Fruit fly (Drosophila melanogaster) whole organism, embryonic: Measurements from ENCODE around the gene Sb.

Source experiments
- CG11085 ChIP-seq: fragments of 200-800 bp; sonication (Bioruptor generic); IDR thresholded peaks from 2 replicates; pipeline ENCODE4 v1.3.6; 2022; ENCODE audit warnings: missing biosample characterization, missing genetic modification characterization
- CG11560 ChIP-seq: fragments of 200-800 bp; sonication (Bioruptor generic); IDR thresholded peaks from 3 replicates; pipeline ENCODE4 v1.3.6; 2022; ENCODE audit warnings: missing biosample characterization, missing genetic modification characterization
- CG11696 ChIP-seq: fragments of 200-800 bp; sonication (Bioruptor generic); IDR thresholded peaks from 2 replicates; pipeline ENCODE4 v1.3.6; 2022; ENCODE audit warnings: missing biosample characterization, missing genetic modification characterization
- CG17361 ChIP-seq: fragments of 200-800 bp; sonication (Bioruptor generic); IDR thresholded peaks from 3 replicates; pipeline ENCODE4 v1.3.6; 2022; ENCODE audit warnings: missing biosample characterization, missing genetic modification characterization
- CG17385 ChIP-seq: fragments of 200-800 bp; sonication (Bioruptor generic); optimal IDR thresholded peaks from 3 replicates; lab custom pipeline; 2018; ENCODE audit warnings: missing biosample characterization, mild to moderate bottlenecking, missing genetic modification characterization
- CG17568 ChIP-seq: fragments of 200-800 bp; sonication (Bioruptor generic); optimal IDR thresholded peaks from 2 replicates; lab custom pipeline; 2018; ENCODE audit warnings: missing biosample characterization, mild to moderate bottlenecking, missing genetic modification characterization, moderate library complexity
- CG17612 ChIP-seq: fragments of 200-800 bp; sonication (Bioruptor generic); IDR thresholded peaks from 2 replicates; pipeline ENCODE4 v1.3.6; 2022; ENCODE audit warnings: missing biosample characterization, missing genetic modification characterization
- CG18011 ChIP-seq: fragments of 200-800 bp; sonication (Bioruptor generic); optimal IDR thresholded peaks from 2 replicates; lab custom pipeline; 2017; ENCODE audit warnings: missing biosample characterization, missing genetic modification characterization, mild to moderate bottlenecking, moderate library complexity, missing genotype
- CG18476 ChIP-seq: fragments of 200-800 bp; sonication (Bioruptor generic); optimal IDR thresholded peaks from 2 replicates; lab custom pipeline; 2016; ENCODE audit warnings: missing biosample characterization, mild to moderate bottlenecking, missing genetic modification characterization
- CG30431 ChIP-seq: fragments of 200-800 bp; sonication (Bioruptor generic); optimal IDR thresholded peaks from 2 replicates; lab custom pipeline; 2017; ENCODE audit warnings: missing biosample characterization, missing genetic modification characterization
- CG42726 ChIP-seq: fragments of 200-800 bp; sonication (Bioruptor generic); IDR thresholded peaks from 2 replicates; pipeline ENCODE4 v1.3.6; 2022; ENCODE audit warnings: missing biosample characterization, missing genetic modification characterization; ENCODE audit not compliant: partially characterized antibody
- CG4282 ChIP-seq: fragments of 200-800 bp; sonication (Bioruptor generic); optimal IDR thresholded peaks from 2 replicates; lab custom pipeline; 2016; ENCODE audit warnings: missing biosample characterization, missing genetic modification characterization
- CG7839 ChIP-seq: fragments of 200-800 bp; sonication (Bioruptor generic); optimal IDR thresholded peaks from 3 replicates; lab custom pipeline; 2018; ENCODE audit warnings: missing biosample characterization, mild to moderate bottlenecking, missing genetic modification characterization, moderate library complexity
- CG8924 ChIP-seq: fragments of 200-800 bp; optimal IDR thresholded peaks from 3 replicates; lab custom pipeline; 2019; ENCODE audit warnings: missing biosample characterization, mild to moderate bottlenecking, missing genetic modification characterization, moderate library complexity
- CG9797 ChIP-seq: fragments of 200-800 bp; sonication (Bioruptor generic); optimal IDR thresholded peaks from 3 replicates; lab custom pipeline; 2018; ENCODE audit warnings: missing biosample characterization, mild to moderate bottlenecking, missing genetic modification characterization
- Chrac-16 ChIP-seq: fragments of 200-800 bp; sonication (Bioruptor generic); optimal IDR thresholded peaks from 3 replicates; lab custom pipeline; 2016; ENCODE audit warnings: missing biosample characterization, missing genetic modification characterization
- CoRest ChIP-seq: fragments of 200-800 bp; sonication (Bioruptor generic); optimal IDR thresholded peaks from 3 replicates; lab custom pipeline; 2018; ENCODE audit warnings: missing biosample characterization, mild to moderate bottlenecking, missing genetic modification characterization, moderate library complexity
- Dp ChIP-seq: fragments of 200-800 bp; sonication (Bioruptor generic); optimal IDR thresholded peaks from 2 replicates; lab custom pipeline; 2018; ENCODE audit warnings: missing biosample characterization, mild to moderate bottlenecking, missing genetic modification characterization, moderate library complexity
- E2f2 ChIP-seq: fragments of 200-800 bp; sonication (Bioruptor generic); IDR thresholded peaks from 2 replicates; pipeline ENCODE4 v1.3.6; 2022; ENCODE audit warnings: missing biosample characterization, missing genetic modification characterization
- Gsc ChIP-seq: fragments of 200-800 bp; sonication (Bioruptor generic); IDR thresholded peaks from 2 replicates; pipeline ENCODE4 v1.3.6; 2022; ENCODE audit warnings: missing biosample characterization, missing genetic modification characterization
- Hmx ChIP-seq: fragments of 200-800 bp; sonication (Bioruptor generic); optimal IDR thresholded peaks from 2 replicates; lab custom pipeline; 2016; ENCODE audit warnings: missing biosample characterization, missing genetic modification characterization
- Hr39 ChIP-seq: fragments of >200 bp; optimal IDR thresholded peaks from 2 replicates; lab custom pipeline; 2017
- Med ChIP-seq: fragments of 200-800 bp; sonication (Bioruptor generic); peaks from one replicate; lab custom pipeline; 2016; ENCODE audit warnings: missing biosample characterization, missing genetic modification characterization, mild to moderate bottlenecking, inconsistent platforms, moderate library complexity
- NC2β ChIP-seq: fragments of 200-800 bp; sonication (Bioruptor generic); optimal IDR thresholded peaks from 2 replicates; lab custom pipeline; 2016; ENCODE audit warnings: missing biosample characterization, missing genetic modification characterization
- NfI ChIP-seq: fragments of 200-800 bp; sonication (Bioruptor generic); optimal IDR thresholded peaks from 3 replicates; lab custom pipeline; 2018; ENCODE audit warnings: missing biosample characterization, mild to moderate bottlenecking, missing genetic modification characterization, moderate library complexity
- PHDP ChIP-seq: fragments of 200-800 bp; sonication (Bioruptor generic); optimal IDR thresholded peaks from 3 replicates; lab custom pipeline; 2018; ENCODE audit warnings: missing biosample characterization, mild to moderate bottlenecking, missing genetic modification characterization, moderate library complexity
- cad ChIP-seq: fragments of >200 bp; optimal IDR thresholded peaks from 2 replicates; lab custom pipeline; 2017; ENCODE audit warnings: missing biosample characterization, missing genetic modification characterization
- crp ChIP-seq, 2 experiments: fragments of 200-800 bp; sonication (Bioruptor generic); optimal IDR thresholded peaks; 2 replicates in 1 of 2; 3 replicates in 1 of 2; lab custom pipeline; 2017; ENCODE audit warnings: missing biosample characterization in 2 of 2, missing genetic modification characterization in 2 of 2, mild to moderate bottlenecking in 1 of 2, moderate library complexity in 1 of 2
- danr ChIP-seq: fragments of 200-800 bp; sonication (Bioruptor generic); IDR thresholded peaks from 2 replicates; pipeline ENCODE4 v1.3.6; 2022; ENCODE audit warnings: missing biosample characterization, missing genetic modification characterization
- disco-r ChIP-seq: fragments of 200-800 bp; sonication (Bioruptor generic); optimal IDR thresholded peaks from 2 replicates; lab custom pipeline; 2016; ENCODE audit warnings: missing biosample characterization, missing genetic modification characterization
- emc ChIP-seq: fragments of 200-800 bp; sonication (Bioruptor generic); optimal IDR thresholded peaks from 2 replicates; lab custom pipeline; 2016; ENCODE audit warnings: missing biosample characterization, missing genetic modification characterization
- gce ChIP-seq: fragments of 200-800 bp; sonication (Bioruptor generic); IDR thresholded peaks from 3 replicates; pipeline ENCODE4 v1.3.6; 2022; ENCODE audit warnings: missing biosample characterization, missing genetic modification characterization
- gsb ChIP-seq: fragments of 200-800 bp; sonication (Bioruptor generic); IDR thresholded peaks from 2 replicates; pipeline ENCODE4 v1.3.6; 2022; ENCODE audit warnings: missing biosample characterization, missing genetic modification characterization
- gt ChIP-seq: fragments of 200-800 bp; sonication (Bioruptor generic); IDR thresholded peaks from 2 replicates; pipeline ENCODE4 v1.3.6; 2022; ENCODE audit warnings: missing biosample characterization, missing genetic modification characterization
- jigr1 ChIP-seq: fragments of 200-800 bp; sonication (Bioruptor generic); IDR thresholded peaks from 3 replicates; pipeline ENCODE4 v1.3.6; 2022; ENCODE audit warnings: missing biosample characterization, missing genetic modification characterization
- luna ChIP-seq: fragments of 200-800 bp; sonication (Bioruptor generic); optimal IDR thresholded peaks from 2 replicates; lab custom pipeline; 2016; ENCODE audit warnings: missing biosample characterization, missing genetic modification characterization
- mam ChIP-seq: fragments of 200-800 bp; sonication (Bioruptor generic); optimal IDR thresholded peaks from 3 replicates; lab custom pipeline; 2016; ENCODE audit warnings: missing biosample characterization, missing genetic modification characterization
- otp ChIP-seq: fragments of 200-800 bp; sonication (Bioruptor generic); IDR thresholded peaks from 3 replicates; pipeline ENCODE4, ENCODE4 v1.3.6; 2022; ENCODE audit warnings: missing biosample characterization, missing genetic modification characterization
- peb ChIP-seq: fragments of 200-800 bp; sonication (Bioruptor generic); IDR thresholded peaks from 2 replicates; pipeline ENCODE4 v1.3.6; 2022; ENCODE audit warnings: missing biosample characterization, missing genetic modification characterization
- pfk ChIP-seq: fragments of 200-800 bp; sonication (Bioruptor generic); optimal IDR thresholded peaks from 2 replicates; lab custom pipeline; 2018; ENCODE audit warnings: missing biosample characterization, mild to moderate bottlenecking, missing genetic modification characterization, moderate library complexity
- pum ChIP-seq: fragments of 200-800 bp; sonication (Bioruptor generic); optimal IDR thresholded peaks from 2 replicates; lab custom pipeline; 2016; ENCODE audit warnings: missing biosample characterization, missing genetic modification characterization
- row ChIP-seq: fragments of 200-800 bp; sonication (Bioruptor generic); IDR thresholded peaks from 3 replicates; pipeline ENCODE4 v1.3.6; 2022; ENCODE audit warnings: missing biosample characterization, missing genetic modification characterization
- scrt ChIP-seq: fragments of 200-800 bp; sonication (Bioruptor generic); optimal IDR thresholded peaks from 2 replicates; lab custom pipeline; 2018; ENCODE audit warnings: missing biosample characterization, mild to moderate bottlenecking, missing genetic modification characterization, moderate library complexity
- sisA ChIP-seq: fragments of 200-800 bp; sonication (Bioruptor generic); IDR thresholded peaks from 2 replicates; pipeline ENCODE4 v1.3.6; 2022; ENCODE audit warnings: missing biosample characterization, missing genetic modification characterization
- stc ChIP-seq: fragments of 200-800 bp; sonication (Bioruptor generic); IDR thresholded peaks from 2 replicates; pipeline ENCODE4 v1.3.6; 2022; ENCODE audit warnings: missing biosample characterization, missing genetic modification characterization
- sug ChIP-seq: fragments of 200-800 bp; optimal IDR thresholded peaks from 2 replicates; lab custom pipeline; 2019; ENCODE audit warnings: missing biosample characterization, mild to moderate bottlenecking, missing genetic modification characterization, moderate library complexity
- tin ChIP-seq: fragments of 200-800 bp; sonication (Bioruptor generic); optimal IDR thresholded peaks from 3 replicates; lab custom pipeline; 2016; ENCODE audit warnings: missing biosample characterization, missing genetic modification characterization
- tup ChIP-seq: fragments of 200-800 bp; sonication (Bioruptor generic); optimal IDR thresholded peaks from 2 replicates; lab custom pipeline; 2016; ENCODE audit warnings: missing biosample characterization, mild to moderate bottlenecking, missing genetic modification characterization, moderate library complexity
- vnd ChIP-seq: fragments of 200-800 bp; sonication (Bioruptor generic); IDR thresholded peaks from 3 replicates; pipeline ENCODE4 v1.3.6; 2022; ENCODE audit warnings: missing biosample characterization, missing genetic modification characterization; ENCODE audit not compliant: partially characterized antibody
- wek ChIP-seq: fragments of 200-800 bp; sonication (Bioruptor generic); optimal IDR thresholded peaks from 3 replicates; lab custom pipeline; 2018; ENCODE audit warnings: missing biosample characterization, mild to moderate bottlenecking, missing genetic modification characterization, moderate library complexity

Sb gene

dm6 chr3R:16071689-16072580, 44.0 kb upstream of the Sb start (continued):
- TF ChIP-seq NfI (GFP tag; lab: Kevin White, UChicago) (no peak), Gsc (GFP tag; lab: Robert Waterston, UW) (no peak), E2f2 (peak; percentile 56), CG11560 (tag; lab: Robert Waterston, UW) (no peak), cad (GFP tag; lab: Kevin White, UChicago) (no peak), CoRest (tag; lab: Kevin White, UChicago) (peak; percentile 48), CG17385 (GFP tag; lab: Kevin White, UChicago) (peak; percentile 73), Dp (no peak), CG11696 (GFP tag; lab: Robert Waterston, UW) (peak; percentile 57; the same call in 1 of the 2 replicates), PHDP (tag; lab: Kevin White, UChicago) (peak; percentile 68), Chrac-16 (GFP tag; lab: Kevin White, UChicago) (peak; percentile 76), danr (GFP tag; lab: Robert Waterston, UW) (peak; percentile 39; the same call in 1 of the 2 replicates), tup (GFP tag; lab: Kevin White, UChicago) (peak; percentile 42), row (peak; percentile 85), Med (no peak), pfk (GFP tag; lab: Kevin White, UChicago) (no peak), jigr1 (GFP tag; lab: Robert Waterston, UW) (no peak), mam (GFP tag; lab: Kevin White, UChicago) (no peak), sisA (GFP tag; lab: Robert Waterston, UW) (peak; percentile 69), crp (GFP tag; optimal IDR thresholded peaks at IDR 0.05; lab: Kevin White, UChicago) (no peak), Hr39 (lab: Kevin White, UChicago) (no peak), gsb (GFP tag; lab: Robert Waterston, UW) (no peak), emc (GFP tag; lab: Kevin White, UChicago) (no peak), otp (GFP tag; lab: Robert Waterston, UW) (peak; percentile 85; the same call in 2 of the 3 replicates), vnd (GFP tag; lab: Robert Waterston, UW) (0 out of 3 replicates have a peak, but pooled peaks have one; percentile 20), Hmx (no peak), tin (GFP tag; lab: Kevin White, UChicago) (peak; percentile 76), pum (GFP tag; lab: Kevin White, UChicago) (no peak), CG11085 (GFP tag; lab: Robert Waterston, UW) (no peak), peb (peak; percentile 57), luna (GFP tag; lab: Kevin White, UChicago) (no peak), gt (GFP tag; lab: Robert Waterston, UW) (no peak), sug (no peak), CG17612 (GFP tag; lab: Robert Waterston, UW) (no peak), CG4282 (GFP tag; lab: Kevin White, UChicago) (no peak), CG7839 (tag; lab: Kevin White, UChicago) (peak; percentile 58), wek (GFP tag; lab: Kevin White, UChicago) (no peak), stc (peak; percentile 88), disco-r (GFP tag; lab: Kevin White, UChicago) (no peak), CG17361 (GFP tag; lab: Robert Waterston, UW) (peak; percentile 58; the same call in 2 of the 3 replicates), CG18011 (peak; percentile 25), gce (GFP tag; lab: Robert Waterston, UW) (0 out of 3 replicates have a peak, but pooled peaks have one; percentile 35), CG42726 (GFP tag; lab: Robert Waterston, UW) (no peak), CG30431 (no peak), CG9797 (GFP tag; lab: Kevin White, UChicago) (no peak), NC2β (GFP tag; lab: Kevin White, UChicago) (peak; percentile 59), CG18476 (GFP tag; lab: Kevin White, UChicago) (peak; percentile 62), scrt (GFP tag; lab: Kevin White, UChicago) (no peak), CG8924 (peak; percentile 86), CG17568 (GFP tag; lab: Kevin White, UChicago) (peak; percentile 12)
